Worm (Caenorhabditis elegans) whole organism, early embryonic: ENCODE results near the gene fbxa-48.

Experiments
- F13C5.2 ChIP-seq: sonication (generic microtip); optimal IDR thresholded peaks from 2 replicates; lab custom pipeline; 2017; ENCODE audit warnings: mild to moderate bottlenecking, missing genetic modification characterization, inconsistent platforms, missing compliant biosample characterization
- ama-1 ChIP-seq: fragments of 150-350 bp; optimal IDR thresholded peaks from 2 replicates; lab custom pipeline; 2014
- pes-1 ChIP-seq: fragments of 200-800 bp; sonication (Bioruptor generic); IDR thresholded peaks from 2 replicates; pipeline ENCODE4 v1.3.6; 2022; ENCODE audit warnings: missing genetic modification reagents, missing genetic modification characterization, missing compliant biosample characterization
- tra-4 ChIP-seq: sonication (generic microtip); optimal IDR thresholded peaks from 2 replicates; lab custom pipeline; 2017; ENCODE audit warnings: missing genetic modification characterization, missing compliant biosample characterization

- TF ChIP-seq ama-1 (lab: Kevin White, UChicago) (no peak), tra-4 (tag; lab: Kevin White, UChicago) (no peak), F13C5.2 (tag; lab: Kevin White, UChicago) (no peak), pes-1 (no peak)
These were observed 757 bp upstream of the fbxa-48 start, which contains the start of gene fbxa-39 for ce11 chrIII:2272732-2273131.
